Worm (Caenorhabditis elegans) whole organism, young adult: ENCODE measurements around the gene fcmt-1.
A peak's percentile ranks its signal among the peaks of the same experiment; 100 is the strongest.

Experiments
- B0019.2 ChIP-seq: fragments of 200-800 bp; sonication (Bioruptor generic); conservative IDR thresholded peaks from 2 replicates; pipeline ENCODE4 v1.3.6; 2022; ENCODE audit warnings: missing genetic modification reagents, missing genetic modification characterization, missing compliant biosample characterization
- B0035.1 ChIP-seq: sonication (generic microtip); optimal IDR thresholded peaks from 2 replicates; lab custom pipeline; 2016; ENCODE audit warnings: missing genetic modification characterization, mild to moderate bottlenecking, missing compliant biosample characterization, missing genotype, missing genetic modification reagents
- D2030.7 ChIP-seq: fragments of 200-800 bp; sonication (Bioruptor generic); IDR thresholded peaks from 2 replicates; pipeline ENCODE4 v1.3.6; 2022; ENCODE audit warnings: missing genetic modification reagents, missing genetic modification characterization, missing compliant biosample characterization
- F10E7.11 ChIP-seq: sonication (generic microtip); optimal IDR thresholded peaks from 2 replicates; lab custom pipeline; 2017; ENCODE audit warnings: mild to moderate bottlenecking, missing genetic modification characterization, moderate library complexity, missing compliant biosample characterization
- F39B2.1 ChIP-seq: fragments of 200-800 bp; sonication (Bioruptor generic); IDR thresholded peaks from 2 replicates; pipeline ENCODE4 v1.3.6; 2022; ENCODE audit warnings: missing genetic modification reagents, missing genetic modification characterization, missing compliant biosample characterization
- F49E8.2 ChIP-seq: sonication (generic microtip); optimal IDR thresholded peaks from 3 replicates; lab custom pipeline; 2017; ENCODE audit warnings: missing genetic modification characterization, mild to moderate bottlenecking, missing compliant biosample characterization, antibody characterized with exemption, moderate library complexity; ENCODE audit not compliant: insufficient read depth
- F57A8.1 ChIP-seq: fragments of 200-800 bp; sonication (Bioruptor generic); optimal IDR thresholded peaks from 2 replicates; lab custom pipeline; 2018; ENCODE audit warnings: mild to moderate bottlenecking, missing genetic modification characterization, moderate library complexity, missing compliant biosample characterization
- T26A5.8 ChIP-seq: sonication (generic microtip); optimal IDR thresholded peaks from 2 replicates; lab custom pipeline; 2016; ENCODE audit warnings: missing genetic modification characterization, missing compliant biosample characterization
- Y95B8A.8 ChIP-seq: fragments of 200-800 bp; sonication (Bioruptor generic); IDR thresholded peaks from 2 replicates; pipeline ENCODE4 v1.3.6; 2022; ENCODE audit warnings: missing genetic modification reagents, missing genetic modification characterization, missing compliant biosample characterization
- ZK185.1 ChIP-seq: sonication (generic microtip); optimal IDR thresholded peaks from 2 replicates; lab custom pipeline; 2016; ENCODE audit warnings: mild to moderate bottlenecking, missing genetic modification characterization, missing compliant biosample characterization; ENCODE audit not compliant: poor library complexity, severe bottlenecking
- ama-1 ChIP-seq, 3 experiments: fragments of 150-350 bp in 1 of 3; sonication (generic microtip) in 2 of 3; optimal IDR thresholded peaks; 2 replicates each; lab custom pipeline; 2014 to 2018; ENCODE audit warnings: missing biosample characterization in 2 of 3, missing genetic modification characterization in 2 of 3, missing genetic modification reagents in 2 of 3
- aptf-2 ChIP-seq: fragments of 200-800 bp; sonication (Bioruptor generic); conservative IDR thresholded peaks from 2 replicates; pipeline ENCODE4 v1.3.6; 2022; ENCODE audit warnings: missing genetic modification reagents, missing genetic modification characterization, missing compliant biosample characterization
- aptf-3 ChIP-seq: fragments of 200-800 bp; sonication (Bioruptor generic); IDR thresholded peaks from 2 replicates; pipeline ENCODE4 v1.3.6; 2022; ENCODE audit warnings: missing genetic modification characterization, missing compliant biosample characterization
- ceh-40 ChIP-seq: fragments of 200-800 bp; sonication (Bioruptor generic); IDR thresholded peaks from 2 replicates; pipeline ENCODE4 v1.3.6; 2022; ENCODE audit warnings: missing genetic modification characterization, missing compliant biosample characterization
- die-1 ChIP-seq: sonication (generic microtip); optimal IDR thresholded peaks from 2 replicates; lab custom pipeline; 2016; ENCODE audit warnings: missing genotype, mild to moderate bottlenecking, missing genetic modification characterization, missing compliant biosample characterization
- dpff-1 ChIP-seq: sonication (generic microtip); optimal IDR thresholded peaks from 2 replicates; lab custom pipeline; 2017; ENCODE audit warnings: mild to moderate bottlenecking, missing genetic modification characterization, missing compliant biosample characterization
- dpl-1 ChIP-seq: fragments of 150-350 bp; optimal IDR thresholded peaks from 2 replicates; lab custom pipeline; 2014; ENCODE audit warnings: missing biosample characterization, missing genetic modification reagents, missing genetic modification characterization
- ekl-4 ChIP-seq: fragments of 200-800 bp; sonication (Bioruptor generic); IDR thresholded peaks from 2 replicates; pipeline ENCODE4 v1.3.6; 2022; ENCODE audit warnings: missing genetic modification reagents, missing genetic modification characterization, missing compliant biosample characterization
- fkh-3 ChIP-seq: sonication (generic microtip); optimal IDR thresholded peaks from 2 replicates; lab custom pipeline; 2016; ENCODE audit warnings: mild to moderate bottlenecking, missing genetic modification characterization, missing compliant biosample characterization
- him-1 ChIP-seq: sonication (generic microtip); optimal IDR thresholded peaks from 2 replicates; lab custom pipeline; 2016; ENCODE audit warnings: missing genotype, missing genetic modification reagents, missing genetic modification characterization, missing compliant biosample characterization
- hrde-1 ChIP-seq: sonication (generic microtip); optimal IDR thresholded peaks from 2 replicates; lab custom pipeline; 2016; ENCODE audit warnings: missing genetic modification characterization, mild to moderate bottlenecking, missing compliant biosample characterization, moderate library complexity, missing genotype, missing genetic modification reagents, borderline replicate concordance
- hsf-1 ChIP-seq: fragments of 200-800 bp; sonication (Bioruptor generic); IDR thresholded peaks from 2 replicates; pipeline ENCODE4 v1.3.6; 2022; ENCODE audit warnings: missing genetic modification reagents, missing genetic modification characterization, missing compliant biosample characterization
- lag-1 ChIP-seq: fragments of 200-800 bp; sonication (Bioruptor generic); IDR thresholded peaks from 2 replicates; pipeline ENCODE4 v1.3.6; 2022; ENCODE audit warnings: missing genetic modification reagents, missing genetic modification characterization, missing compliant biosample characterization
- let-526 ChIP-seq: fragments of 200-800 bp; sonication (Bioruptor generic); IDR thresholded peaks from 2 replicates; pipeline ENCODE4 v1.3.6; 2022; ENCODE audit warnings: missing genetic modification reagents, missing genetic modification characterization, missing compliant biosample characterization
- let-607 ChIP-seq, 2 experiments: fragments of 200-800 bp in 1 of 2; sonication (Bioruptor generic) in 1 of 2; sonication (generic microtip) in 1 of 2; optimal IDR thresholded peaks; 2 replicates each; lab custom pipeline; 2016 to 2018; ENCODE audit warnings: mild to moderate bottlenecking in 2 of 2, missing compliant biosample characterization in 2 of 2, missing genetic modification characterization in 2 of 2, moderate library complexity in 2 of 2, missing genotype in 1 of 2
- lin-40 ChIP-seq: sonication (generic microtip); optimal IDR thresholded peaks from 2 replicates; lab custom pipeline; 2016; ENCODE audit warnings: missing genetic modification characterization, mild to moderate bottlenecking, missing compliant biosample characterization, missing genotype, missing genetic modification reagents
- lin-54 ChIP-seq: fragments of 200-800 bp; sonication (Bioruptor generic); optimal IDR thresholded peaks from 2 replicates; lab custom pipeline; 2018; ENCODE audit warnings: mild to moderate bottlenecking, missing genetic modification characterization, missing compliant biosample characterization
- madf-10 ChIP-seq: sonication (generic microtip); optimal IDR thresholded peaks from 2 replicates; lab custom pipeline; 2016; ENCODE audit warnings: mild to moderate bottlenecking, missing genetic modification characterization, missing compliant biosample characterization
- madf-8 ChIP-seq: fragments of 200-800 bp; sonication (Bioruptor generic); conservative IDR thresholded peaks from 2 replicates; pipeline ENCODE4 v1.3.6; 2022; ENCODE audit warnings: missing genetic modification reagents, missing genetic modification characterization, missing compliant biosample characterization
- mxl-1 ChIP-seq: sonication (generic microtip); optimal IDR thresholded peaks from 2 replicates; lab custom pipeline; 2016; ENCODE audit warnings: missing genetic modification characterization, missing compliant biosample characterization
- nfyb-1 ChIP-seq: fragments of 200-800 bp; sonication (Bioruptor generic); IDR thresholded peaks from 2 replicates; pipeline ENCODE4 v1.3.6; 2022; ENCODE audit warnings: missing genetic modification reagents, missing genetic modification characterization, missing compliant biosample characterization
- nhr-179 ChIP-seq: sonication (generic microtip); optimal IDR thresholded peaks from 2 replicates; lab custom pipeline; 2016; ENCODE audit warnings: mild to moderate bottlenecking, missing genetic modification characterization, missing compliant biosample characterization
- nhr-80 ChIP-seq: sonication (generic microtip); optimal IDR thresholded peaks from 2 replicates; lab custom pipeline; 2016; ENCODE audit warnings: missing genetic modification characterization, missing compliant biosample characterization
- nhr-90 ChIP-seq: sonication (generic microtip); optimal IDR thresholded peaks from 2 replicates; lab custom pipeline; 2016; ENCODE audit warnings: missing genotype, mild to moderate bottlenecking, missing genetic modification characterization, missing compliant biosample characterization
- pha-4 ChIP-seq: fragments of 150-350 bp; sonication (generic microtip); optimal IDR thresholded peaks from 2 replicates; lab custom pipeline; 2014; ENCODE audit warnings: missing biosample characterization, missing genetic modification reagents, missing genetic modification characterization
- rcor-1 ChIP-seq: fragments of 200-800 bp; sonication (Bioruptor generic); IDR thresholded peaks from 2 replicates; pipeline ENCODE4 v1.3.6; 2022; ENCODE audit warnings: missing genetic modification reagents, missing genetic modification characterization, missing compliant biosample characterization
- repo-1 ChIP-seq: sonication (generic microtip); optimal IDR thresholded peaks from 2 replicates; lab custom pipeline; 2017; ENCODE audit warnings: mild to moderate bottlenecking, missing genetic modification characterization, missing compliant biosample characterization
- rpc-1 ChIP-seq, 2 experiments: fragments of 150-350 bp in 1 of 2; sonication (generic microtip) in 1 of 2; optimal IDR thresholded peaks; 2 replicates each; lab custom pipeline; 2014 to 2018; ENCODE audit warnings: missing biosample characterization in 1 of 2, missing genetic modification characterization in 1 of 2, missing genetic modification reagents in 1 of 2, missing genotype in 1 of 2
- sdz-38 ChIP-seq: sonication (generic microtip); optimal IDR thresholded peaks from 2 replicates; lab custom pipeline; 2016; ENCODE audit warnings: missing genotype, missing genetic modification characterization, missing compliant biosample characterization
- tbp1 ChIP-seq: fragments of 200-800 bp; sonication (Bioruptor generic); optimal IDR thresholded peaks from 2 replicates; lab custom pipeline; 2018; ENCODE audit warnings: mild to moderate bottlenecking, missing genetic modification characterization, missing compliant biosample characterization
- tlf-1 ChIP-seq: fragments of 200-800 bp; sonication (Bioruptor generic); optimal IDR thresholded peaks from 2 replicates; lab custom pipeline; 2018; ENCODE audit warnings: mild to moderate bottlenecking, missing genetic modification characterization, missing compliant biosample characterization
- unc-130 ChIP-seq: sonication (generic microtip); optimal IDR thresholded peaks from 2 replicates; lab custom pipeline; 2016; ENCODE audit warnings: missing genetic modification reagents, missing genetic modification characterization, missing compliant biosample characterization
- zfh-2 ChIP-seq: fragments of 200-800 bp; sonication (Bioruptor generic); conservative IDR thresholded peaks from 2 replicates; pipeline ENCODE4 v1.3.6; 2022; ENCODE audit warnings: missing genetic modification reagents, missing genetic modification characterization, missing compliant biosample characterization
- zim-3 ChIP-seq: sonication (generic microtip); optimal IDR thresholded peaks from 2 replicates; lab custom pipeline; 2017; ENCODE audit warnings: mild to moderate bottlenecking, missing genetic modification characterization, moderate library complexity, missing compliant biosample characterization
- ztf-25 ChIP-seq: fragments of 200-800 bp; sonication (Bioruptor generic); IDR thresholded peaks from 2 replicates; pipeline ENCODE4 v1.3.6; 2022; ENCODE audit warnings: missing genetic modification reagents, missing genetic modification characterization, missing compliant biosample characterization
- ztf-28 ChIP-seq: fragments of 200-800 bp; sonication (Bioruptor generic); IDR thresholded peaks from 2 replicates; pipeline ENCODE4 v1.3.6; 2022; ENCODE audit warnings: missing genetic modification reagents, missing genetic modification characterization, missing compliant biosample characterization
- ztf-3 ChIP-seq: fragments of 200-800 bp; sonication (Bioruptor generic); optimal IDR thresholded peaks from 2 replicates; lab custom pipeline; 2018; ENCODE audit warnings: mild to moderate bottlenecking, missing genetic modification characterization, missing compliant biosample characterization

Gene fcmt-1

ce11 chrII:11749490-11750172, 40.3 kb upstream of the fcmt-1 start:
- TF ChIP-seq T26A5.8, result no peak
- no peak for TF ChIP-seq aptf-2 (GFP tag; lab: Robert Waterston, UW)
- TF ChIP-seq nhr-80 (tag; lab: Kevin White, UChicago), result peak; percentile 83
- peak; percentile 99 for TF ChIP-seq zfh-2 (GFP tag; lab: Robert Waterston, UW)
- TF ChIP-seq Y95B8A.8 (GFP tag; lab: Robert Waterston, UW), result no peak
- no peak for TF ChIP-seq B0019.2
- TF ChIP-seq D2030.7 (GFP tag; lab: Robert Waterston, UW), result no peak
- no peak for TF ChIP-seq nhr-179 (tag; lab: Kevin White, UChicago)
- no peak for TF ChIP-seq rpc-1 (optimal IDR thresholded peaks at IDR 0.05; lab: Kevin White, UChicago)
- TF ChIP-seq rpc-1 (tag; optimal IDR thresholded peaks at IDR 0.05; lab: Kevin White, UChicago), result no peak
- TF ChIP-seq F39B2.1, result no peak
- TF ChIP-seq nhr-90 (tag; lab: Kevin White, UChicago), result peak; percentile 63
- no peak for TF ChIP-seq ceh-40 (GFP tag; lab: Robert Waterston, UW)
- no peak for TF ChIP-seq him-1 (tag; lab: Kevin White, UChicago)
- no peak for TF ChIP-seq lag-1 (GFP tag; lab: Robert Waterston, UW)
- no peak for TF ChIP-seq aptf-3 (GFP tag; lab: Robert Waterston, UW)
- TF ChIP-seq F49E8.2 (tag; lab: Kevin White, UChicago), result no peak
- peak; percentile 26 for TF ChIP-seq lin-54
- TF ChIP-seq pha-4 (tag; lab: Kevin White, UChicago), result no peak
- peak; percentile 51 for TF ChIP-seq F10E7.11 (tag; lab: Kevin White, UChicago)
- no peak for TF ChIP-seq hrde-1 (tag; lab: Kevin White, UChicago)
- no peak for TF ChIP-seq hsf-1 (GFP tag; lab: Robert Waterston, UW)
- TF ChIP-seq unc-130 (GFP tag; lab: Kevin White, UChicago), result no peak
- TF ChIP-seq ztf-25, result no peak
- no peak for TF ChIP-seq sdz-38 (tag; lab: Kevin White, UChicago)
- peak; percentile 81 for TF ChIP-seq madf-10 (tag; lab: Kevin White, UChicago)
- TF ChIP-seq fkh-3 (tag; lab: Kevin White, UChicago), result no peak
- no peak for TF ChIP-seq madf-8 (GFP tag; lab: Robert Waterston, UW)
- peak; percentile 40 for TF ChIP-seq ZK185.1 (tag; lab: Kevin White, UChicago)
- no peak for TF ChIP-seq let-526
- peak; percentile 70 for TF ChIP-seq repo-1 (tag; lab: Kevin White, UChicago)
- no peak for TF ChIP-seq zim-3 (tag; lab: Kevin White, UChicago)
- no peak for TF ChIP-seq dpl-1 (GFP tag; lab: Kevin White, UChicago)
- TF ChIP-seq ztf-28 (GFP tag; lab: Robert Waterston, UW), result no peak
- TF ChIP-seq tbp1 (GFP tag; lab: Kevin White, UChicago), result peak; percentile 32
- 0 out of 2 replicates have a peak, but pooled peaks have one; percentile 57 for TF ChIP-seq ekl-4
- TF ChIP-seq nfyb-1 (GFP tag; lab: Robert Waterston, UW), result peak; percentile 81; the same call in 1 of the 2 replicates
- TF ChIP-seq dpff-1 (tag; lab: Kevin White, UChicago), result peak; percentile 50
- TF ChIP-seq let-607 (tag; optimal IDR thresholded peaks at IDR 0.05; lab: Kevin White, UChicago), result peak; percentile 66 to 77
- TF ChIP-seq mxl-1 (tag; lab: Kevin White, UChicago), result no peak
- TF ChIP-seq ama-1 (optimal IDR thresholded peaks at IDR 0.05; lab: Kevin White, UChicago), result no peak
- TF ChIP-seq ama-1 (GFP tag; optimal IDR thresholded peaks at IDR 0.05; lab: Kevin White, UChicago), result no peak
- TF ChIP-seq rcor-1 (GFP tag; lab: Robert Waterston, UW), result 0 out of 2 replicates have a peak, but pooled peaks have one; percentile 8
- no peak for TF ChIP-seq ztf-3 (GFP tag; lab: Kevin White, UChicago)
- peak; percentile 91 for TF ChIP-seq lin-40
- peak; percentile 38 for TF ChIP-seq B0035.1 (tag; lab: Kevin White, UChicago)
- no peak for TF ChIP-seq F57A8.1 (GFP tag; lab: Kevin White, UChicago)
- TF ChIP-seq tlf-1, result peak; percentile 22
- peak; percentile 60 for TF ChIP-seq die-1 (tag; lab: Kevin White, UChicago)
